Worm (Caenorhabditis elegans): ENCODE results near the gene gpa-1.

DNA sequence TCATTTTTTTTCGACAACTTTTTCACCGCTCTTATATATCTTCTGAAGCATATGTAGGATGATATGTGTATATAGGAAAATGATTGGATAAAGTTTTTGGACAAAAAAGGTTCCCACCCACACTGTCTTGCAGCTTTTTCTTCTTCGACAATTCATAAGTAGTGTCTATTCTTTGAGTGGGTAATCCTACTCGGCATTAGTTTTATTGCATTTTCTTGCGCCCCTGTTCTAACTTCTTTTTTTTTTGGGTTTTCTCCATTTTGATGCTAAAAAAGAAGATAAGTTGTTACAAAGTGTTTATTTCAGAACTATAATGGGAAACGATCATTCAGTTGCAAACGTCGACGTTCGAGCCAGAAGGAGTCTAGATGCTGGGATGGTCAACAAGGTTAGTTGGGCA, 43.2 kb downstream of the gpa-1 start, which contains the start of gene glb-3:
- no peak for TF ChIP-seq nfya-1 (tag; optimal IDR thresholded peaks at IDR 0.05; ENCODE audit: insufficient read depth)
- TF ChIP-seq jun-1 (tag; optimal IDR thresholded peaks at IDR 0.05) = no peak
- TF ChIP-seq nhr-77 (tag; optimal IDR thresholded peaks at IDR 0.05) = no peak
- no peak for TF ChIP-seq ceh-28 (tag; optimal IDR thresholded peaks at IDR 0.05)
- TF ChIP-seq unc-62 (GFP tag; optimal IDR thresholded peaks at IDR 0.05) = no peak
- TF ChIP-seq elt-2 (tag; optimal IDR thresholded peaks at IDR 0.05) = no peak

All from whole organism, L3 larva.